Fruit fly (Drosophila melanogaster): Measurements from ENCODE around the gene toc.

- TF ChIP-seq Hr39 (optimal IDR thresholded peaks at IDR 0.05): no peak
- TF ChIP-seq Opbp (GFP tag; IDR thresholded peaks at IDR 0.05; ENCODE audit: partially characterized antibody): no peak
- no peak for TF ChIP-seq salm (tag; optimal IDR thresholded peaks at IDR 0.05)
- no peak for TF ChIP-seq fd96Cb (tag; optimal IDR thresholded peaks at IDR 0.05)
- no peak for TF ChIP-seq Blimp-1 (GFP tag; optimal IDR thresholded peaks at IDR 0.05)
- TF ChIP-seq dysf (GFP tag; IDR thresholded peaks at IDR 0.05): no peak
- TF ChIP-seq vvl (GFP tag; IDR thresholded peaks at IDR 0.05): no peak
- no peak for TF ChIP-seq lbe (GFP tag; optimal IDR thresholded peaks at IDR 0.05)
- no peak for TF ChIP-seq CG4820 (GFP tag; optimal IDR thresholded peaks at IDR 0.05)
- no peak for TF ChIP-seq Side (GFP tag; optimal IDR thresholded peaks at IDR 0.05)
- TF ChIP-seq dm (GFP tag; optimal IDR thresholded peaks at IDR 0.05): no peak
- TF ChIP-seq CG8924 (tag; optimal IDR thresholded peaks at IDR 0.05): no peak
- TF ChIP-seq eve (GFP tag; optimal IDR thresholded peaks at IDR 0.05): no peak
These were observed 12.9 kb downstream of the toc start for dm6 chr2L:3131641-3132040.
